Worm (Caenorhabditis elegans) whole organism, L1 larva: Measurements from ENCODE around the gene C12D5.3.
"Not testable (repeated sequence)": the region's sequence is repeated elsewhere in the genome, so short reads cannot be mapped to it uniquely, and the experiment has no call there.

Experiments
- C16A3.4 ChIP-seq: fragments of 150-350 bp; optimal IDR thresholded peaks from 2 replicates; lab custom pipeline; 2014; ENCODE audit warnings: missing biosample characterization, missing genetic modification characterization
- Y116A8C.19 ChIP-seq: sonication (generic microtip); optimal IDR thresholded peaks from 2 replicates; lab custom pipeline; 2016; ENCODE audit warnings: missing compliant biosample characterization, missing genetic modification characterization, borderline replicate concordance
- aha-1 ChIP-seq: fragments of 150-350 bp; optimal IDR thresholded peaks from 2 replicates; lab custom pipeline; 2014; ENCODE audit warnings: missing biosample characterization, missing genetic modification characterization
- alr-1 ChIP-seq: fragments of 200-800 bp; sonication (Bioruptor generic); optimal IDR thresholded peaks from 2 replicates; lab custom pipeline; 2018; ENCODE audit warnings: borderline replicate concordance, mild to moderate bottlenecking, missing genetic modification characterization, missing compliant biosample characterization
- blmp-1 ChIP-seq: fragments of 150-350 bp; optimal IDR thresholded peaks from 2 replicates; lab custom pipeline; 2014; ENCODE audit warnings: missing biosample characterization, missing genetic modification characterization
- ceh-88 ChIP-seq: fragments of 200-800 bp; sonication (Bioruptor generic); IDR thresholded peaks from 2 replicates; pipeline ENCODE4 v1.3.6; 2022; ENCODE audit warnings: missing genetic modification characterization, missing compliant biosample characterization
- ceh-90 ChIP-seq: sonication (generic microtip); optimal IDR thresholded peaks from 2 replicates; lab custom pipeline; 2016; ENCODE audit warnings: missing genetic modification characterization, missing compliant biosample characterization
- efl-1 ChIP-seq, 4 experiments: fragments of 150-350 bp; optimal IDR thresholded peaks in 3 of 4; peaks in 1 of 4; 1 replicate in 1 of 4; 2 replicates in 3 of 4; lab custom pipeline; 2014; ENCODE audit warnings: missing biosample characterization in 2 of 4, missing genetic modification characterization in 2 of 4, missing genetic modification reagents in 2 of 4
- egl-27 ChIP-seq, 2 experiments: fragments of 150-350 bp in 1 of 2; sonication (generic microtip); optimal IDR thresholded peaks; 3 replicates each; lab custom pipeline; 2017 to 2018; ENCODE audit warnings: missing biosample characterization in 2 of 2, missing genetic modification characterization in 2 of 2, missing genetic modification reagents in 2 of 2
- elt-3 ChIP-seq, 6 experiments: fragments of 150-350 bp in 1 of 6; sonication (generic microtip); optimal IDR thresholded peaks; 2 replicates each; lab custom pipeline; 2017 to 2018; ENCODE audit warnings: missing biosample characterization in 6 of 6, missing genetic modification characterization in 6 of 6, inconsistent platforms in 1 of 6
- ets-5 ChIP-seq: fragments of 200-800 bp; sonication (Bioruptor generic); IDR thresholded peaks from 2 replicates; pipeline ENCODE4 v1.3.6; 2022; ENCODE audit warnings: missing genetic modification characterization, missing compliant biosample characterization
- fkh-8 ChIP-seq: sonication (generic microtip); optimal IDR thresholded peaks from 2 replicates; lab custom pipeline; 2016; ENCODE audit warnings: mild to moderate bottlenecking, missing genetic modification characterization, missing compliant biosample characterization
- fos-1 ChIP-seq: fragments of 150-350 bp; optimal IDR thresholded peaks from 2 replicates; lab custom pipeline; 2014; ENCODE audit warnings: missing biosample characterization, missing genetic modification characterization
- grh-1 ChIP-seq: fragments of 200-800 bp; sonication (Bioruptor generic); IDR thresholded peaks from 2 replicates; pipeline ENCODE4 v1.3.6; 2022; ENCODE audit warnings: missing genetic modification reagents, missing genetic modification characterization, missing compliant biosample characterization
- hlh-4 ChIP-seq: sonication (generic microtip); optimal IDR thresholded peaks from 2 replicates; lab custom pipeline; 2016; ENCODE audit warnings: mild to moderate bottlenecking, missing genetic modification characterization, missing compliant biosample characterization
- hpl-2 ChIP-seq: fragments of 150-350 bp; optimal IDR thresholded peaks from 2 replicates; lab custom pipeline; 2014; ENCODE audit warnings: missing biosample characterization, missing genetic modification reagents, missing genetic modification characterization
- irx-1 ChIP-seq: sonication (generic microtip); optimal IDR thresholded peaks from 2 replicates; lab custom pipeline; 2016; ENCODE audit warnings: missing genetic modification characterization, missing compliant biosample characterization
- jun-1 ChIP-seq: fragments of 150-350 bp; optimal IDR thresholded peaks from 2 replicates; lab custom pipeline; 2014; ENCODE audit warnings: missing biosample characterization, missing genetic modification reagents, missing genetic modification characterization
- lin-13 ChIP-seq: fragments of 150-350 bp; optimal IDR thresholded peaks from 2 replicates; lab custom pipeline; 2014; ENCODE audit warnings: missing biosample characterization, missing genetic modification reagents, missing genetic modification characterization
- lin-15B ChIP-seq: fragments of 150-350 bp; sonication (generic microtip); optimal IDR thresholded peaks from 3 replicates; lab custom pipeline; 2014; ENCODE audit warnings: missing biosample characterization, missing genetic modification characterization
- lin-35 ChIP-seq, 2 experiments: fragments of 150-350 bp; optimal IDR thresholded peaks; 2 replicates each; lab custom pipeline; 2014; ENCODE audit warnings: missing biosample characterization in 2 of 2, missing genetic modification characterization in 2 of 2, missing genetic modification reagents in 2 of 2
- nhr-11 ChIP-seq: fragments of 150-350 bp; optimal IDR thresholded peaks from 2 replicates; lab custom pipeline; 2014; ENCODE audit warnings: missing biosample characterization, missing genetic modification characterization
- nhr-12 ChIP-seq: sonication (generic microtip); optimal IDR thresholded peaks from 2 replicates; lab custom pipeline; 2017; ENCODE audit warnings: missing biosample characterization, missing genetic modification characterization
- nhr-19 ChIP-seq: fragments of 200-800 bp; sonication (Bioruptor generic); conservative IDR thresholded peaks from 2 replicates; pipeline ENCODE4 v1.3.6; 2022; ENCODE audit warnings: missing genetic modification characterization, missing compliant biosample characterization
- nhr-47 ChIP-seq: sonication (generic microtip); optimal IDR thresholded peaks from 2 replicates; lab custom pipeline; 2016; ENCODE audit warnings: mild to moderate bottlenecking, missing genetic modification characterization, moderate library complexity, missing compliant biosample characterization
- nhr-71 ChIP-seq: sonication (generic microtip); optimal IDR thresholded peaks from 2 replicates; lab custom pipeline; 2016; ENCODE audit warnings: mild to moderate bottlenecking, missing genetic modification characterization, moderate library complexity, missing compliant biosample characterization
- nhr-76 ChIP-seq: sonication (generic microtip); optimal IDR thresholded peaks from 2 replicates; lab custom pipeline; 2017; ENCODE audit warnings: missing biosample characterization, missing genetic modification characterization
- nhr-77 ChIP-seq: fragments of 150-350 bp; optimal IDR thresholded peaks from 2 replicates; lab custom pipeline; 2014; ENCODE audit warnings: missing biosample characterization, missing genetic modification characterization
- nhr-85 ChIP-seq: sonication (generic microtip); peaks from one replicate; lab custom pipeline; 2016; ENCODE audit warnings: missing genetic modification characterization, inconsistent platforms, missing compliant biosample characterization
- pax-3 ChIP-seq: fragments of 200-800 bp; sonication (Bioruptor generic); optimal IDR thresholded peaks from 2 replicates; lab custom pipeline; 2018; ENCODE audit warnings: mild to moderate bottlenecking, missing genetic modification characterization, moderate library complexity, missing compliant biosample characterization
- snu-23 ChIP-seq: sonication (generic microtip); optimal IDR thresholded peaks from 2 replicates; lab custom pipeline; 2016; ENCODE audit warnings: missing genetic modification characterization, missing compliant biosample characterization
- unc-30 ChIP-seq: sonication (generic microtip); optimal IDR thresholded peaks from 2 replicates; lab custom pipeline; 2017; ENCODE audit warnings: missing biosample characterization, missing genetic modification characterization
- unc-62 ChIP-seq: fragments of 150-350 bp; optimal IDR thresholded peaks from 2 replicates; lab custom pipeline; 2014; ENCODE audit warnings: missing biosample characterization, missing genetic modification reagents, missing genetic modification characterization
- vab-15 ChIP-seq: sonication (generic microtip); optimal IDR thresholded peaks from 2 replicates; lab custom pipeline; 2017; ENCODE audit warnings: missing genotype, mild to moderate bottlenecking, missing genetic modification characterization, missing compliant biosample characterization
- ztf-11 ChIP-seq, 2 experiments: sonication (generic microtip); optimal IDR thresholded peaks; 2 replicates each; lab custom pipeline; 2016 to 2017; ENCODE audit warnings: missing genetic modification characterization in 2 of 2, missing biosample characterization in 1 of 2, missing compliant biosample characterization in 1 of 2
- ztf-4 ChIP-seq: fragments of 150-350 bp; optimal IDR thresholded peaks from 2 replicates; lab custom pipeline; 2014; ENCODE audit warnings: missing biosample characterization, missing genetic modification characterization

Gene C12D5.3

DNA sequence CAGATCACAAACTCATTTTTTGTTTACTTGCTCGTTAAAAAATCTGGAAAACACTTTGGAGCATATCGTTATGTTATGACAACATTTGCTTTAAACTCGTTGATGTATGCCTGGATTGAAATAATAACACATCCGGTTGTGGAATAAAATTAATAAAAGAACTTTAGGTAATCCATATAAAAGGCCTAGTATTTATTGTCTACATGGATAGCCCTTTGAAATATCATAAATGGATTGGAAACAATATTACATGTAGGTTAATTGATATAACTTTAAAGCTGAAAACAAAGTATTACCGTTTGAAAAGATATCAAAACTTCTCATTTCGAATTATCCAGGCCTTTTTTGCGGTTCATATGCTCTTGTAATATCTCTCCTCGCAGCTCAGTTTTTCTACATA, 14.6 kb downstream of the C12D5.3 start:
- TF ChIP-seq egl-27 (tag; optimal IDR thresholded peaks at IDR 0.05; lab: Kevin White, UChicago), result no peak
- no peak for TF ChIP-seq Y116A8C.19 (tag; lab: Kevin White, UChicago)
- no peak for TF ChIP-seq nhr-47 (tag; lab: Kevin White, UChicago)
- TF ChIP-seq nhr-77, result no peak
- TF ChIP-seq blmp-1, result no peak
- no peak for TF ChIP-seq ztf-11 (tag; optimal IDR thresholded peaks at IDR 0.05; lab: Kevin White, UChicago)
- no peak for TF ChIP-seq nhr-85 (tag; lab: Kevin White, UChicago)
- no peak for TF ChIP-seq lin-35 (GFP tag; optimal IDR thresholded peaks at IDR 0.05; lab: Kevin White, UChicago)
- TF ChIP-seq, all 84 proteins: peak for 0

DNA sequence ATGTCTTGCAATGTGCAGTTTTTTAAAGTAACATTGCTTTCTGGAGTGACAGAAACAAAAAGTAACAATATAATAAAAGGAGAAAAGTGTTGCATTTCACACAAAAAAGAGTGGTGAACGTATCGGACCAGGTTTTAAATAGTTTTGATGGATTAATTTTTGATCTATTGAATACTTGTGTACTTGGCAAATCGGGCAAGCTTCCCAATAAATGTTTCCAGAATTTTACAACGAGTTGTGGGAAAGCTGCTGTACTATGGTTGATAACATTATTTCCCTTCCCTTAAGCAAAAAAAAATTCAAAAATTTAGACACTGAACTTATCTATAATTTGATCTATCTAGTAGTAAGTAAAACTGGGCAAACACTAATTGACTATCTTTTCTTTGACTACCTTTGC, 17.4 kb downstream of the C12D5.3 start, which contains the start of gene C12D5.10:
Gene C12D5.10, minus strand, starts transcription at position 101 of the 400 bp plus-strand sequence.
- no peak for TF ChIP-seq hpl-2
- TF ChIP-seq nhr-12, result no peak
- TF ChIP-seq ceh-88, result no peak
- TF ChIP-seq unc-62 (GFP tag; lab: Kevin White, UChicago), result no peak
- no peak for TF ChIP-seq irx-1 (tag; lab: Kevin White, UChicago)
- no peak for TF ChIP-seq ztf-4 (tag; lab: Kevin White, UChicago)
- TF ChIP-seq fkh-8 (tag; lab: Kevin White, UChicago), result no peak
- TF ChIP-seq C16A3.4 (tag; lab: Kevin White, UChicago), result no peak
- no peak for TF ChIP-seq snu-23
- no peak for TF ChIP-seq fos-1 (tag; lab: Kevin White, UChicago)
- no peak for TF ChIP-seq ztf-11 (tag; optimal IDR thresholded peaks at IDR 0.05; lab: Kevin White, UChicago)

DNA sequence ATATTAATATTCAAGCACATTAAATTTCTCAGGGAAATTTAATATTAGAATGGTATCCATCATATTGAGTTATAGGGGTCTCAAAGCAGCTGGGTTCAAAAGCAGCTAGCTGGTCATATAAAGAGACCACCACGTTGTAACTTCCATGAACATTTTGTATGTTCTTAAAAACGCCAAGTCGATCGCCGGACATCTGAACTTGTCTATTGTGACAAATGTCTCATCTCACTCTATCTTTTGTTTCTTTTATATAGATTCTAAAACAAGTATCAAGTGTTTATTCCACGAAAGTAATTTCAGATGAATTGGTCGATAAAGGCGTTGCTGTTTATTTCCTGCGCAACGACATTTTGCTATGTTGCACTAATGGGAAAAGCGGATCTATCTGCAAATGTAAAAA, 20.8 kb downstream of the C12D5.3 start, which contains the start of gene ZK105.3:
Gene ZK105.3, plus strand, starts transcription at position 301 of the 400 bp plus-strand sequence.
- TF ChIP-seq ceh-88, result no peak
- TF ChIP-seq lin-15B (tag; lab: Kevin White, UChicago), result no peak
- TF ChIP-seq lin-13, result no peak
- TF ChIP-seq nhr-71, result no peak

DNA sequence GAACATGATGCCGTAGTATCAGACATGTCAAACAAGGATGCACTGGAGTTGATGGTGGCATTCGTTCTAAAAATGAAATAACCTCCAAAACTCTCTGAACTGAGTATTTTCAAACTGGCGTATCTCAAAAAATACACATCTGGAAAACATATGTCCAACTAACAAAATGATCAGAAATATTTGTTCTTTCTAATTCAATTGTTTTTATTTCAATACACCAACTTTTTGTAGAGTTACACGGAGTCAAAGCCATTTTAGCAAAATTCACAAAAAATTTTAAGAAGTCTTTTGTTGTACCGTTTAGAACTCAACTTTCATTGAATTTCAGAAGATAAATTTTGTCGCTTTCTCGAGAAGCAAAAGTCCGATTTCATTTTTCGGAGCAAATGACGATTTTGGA, 27.5 kb downstream of the C12D5.3 start, which contains the start of gene srsx-40:
Gene srsx-40, minus strand, starts transcription at position 101 of the 400 bp plus-strand sequence.
- not testable (repeated sequence) for TF ChIP-seq elt-3 (tag; optimal IDR thresholded peaks at IDR 0.05; lab: Kevin White, UChicago); jun-1 (tag; lab: Kevin White, UChicago); alr-1 (tag; lab: Kevin White, UChicago)

DNA sequence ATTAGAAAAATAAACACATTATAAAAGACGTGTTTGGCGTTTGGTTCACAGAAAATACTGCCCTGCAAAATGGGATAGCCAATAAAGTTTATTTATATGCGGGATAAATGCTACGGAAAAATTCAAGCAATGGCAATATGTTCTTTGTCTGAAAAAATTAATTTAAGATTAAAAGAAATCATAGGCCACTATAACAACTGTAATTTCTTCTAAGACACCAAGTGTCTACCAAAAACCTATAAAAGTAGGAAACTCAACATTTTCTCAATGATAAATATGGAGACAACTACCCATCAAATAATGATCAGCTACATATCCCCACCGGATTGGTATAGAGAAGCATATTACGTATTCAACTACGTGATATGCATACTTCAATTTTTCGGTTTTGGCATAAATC, 29.3 kb downstream of the C12D5.3 start, which contains the start of gene srw-3:
Gene srw-3, plus strand, starts transcription at position 301 of the 400 bp plus-strand sequence.
- TF ChIP-seq nhr-76 (no peak), hpl-2 (no peak), jun-1 (tag; lab: Kevin White, UChicago) (no peak), hlh-4 (tag; lab: Kevin White, UChicago) (no peak), efl-1 (optimal IDR thresholded peaks at IDR 0.05; lab: Kevin White, UChicago) (no peak), efl-1 (GFP tag; optimal IDR thresholded peaks at IDR 0.05 in 1 of 2; lab: Kevin White, UChicago) (no peak), lin-15B (tag; lab: Kevin White, UChicago) (no peak), elt-3 (tag; optimal IDR thresholded peaks at IDR 0.05; lab: Kevin White, UChicago) (no peak), ztf-4 (tag; lab: Kevin White, UChicago) (no peak), aha-1 (tag; lab: Kevin White, UChicago) (no peak), lin-35 (GFP tag; optimal IDR thresholded peaks at IDR 0.05; lab: Kevin White, UChicago) (no peak), ets-5 (GFP tag; lab: Robert Waterston, UW) (no peak), nhr-19 (GFP tag; lab: Robert Waterston, UW) (no peak), pax-3 (no peak), irx-1 (tag; lab: Kevin White, UChicago) (no peak), grh-1 (GFP tag; lab: Robert Waterston, UW) (no peak), unc-30 (tag; lab: Kevin White, UChicago) (no peak), nhr-11 (tag; lab: Kevin White, UChicago) (no peak), vab-15 (tag; lab: Kevin White, UChicago) (no peak), ceh-90 (tag; lab: Kevin White, UChicago) (no peak)
